Fruit fly (Drosophila melanogaster) whole organism, wandering third instar larva: ENCODE data around the gene Phf5a.

Source experiments
- Abd-B ChIP-seq: fragments of >200 bp; optimal IDR thresholded peaks from 2 replicates; lab custom pipeline; 2017; ENCODE audit warnings: missing biosample characterization, missing genetic modification characterization
- CG32264 ChIP-seq: fragments of 200-800 bp; sonication (Bioruptor generic); optimal IDR thresholded peaks from 2 replicates; lab custom pipeline; 2016; ENCODE audit warnings: missing biosample characterization, missing genetic modification characterization
- CG9705 ChIP-seq: fragments of 200-800 bp; sonication (Bioruptor generic); optimal IDR thresholded peaks from 2 replicates; lab custom pipeline; 2018; ENCODE audit warnings: missing biosample characterization, mild to moderate bottlenecking, missing genetic modification characterization
- CrebA ChIP-seq: fragments of 200-800 bp; sonication (Bioruptor generic); optimal IDR thresholded peaks from 2 replicates; lab custom pipeline; 2016; ENCODE audit warnings: missing biosample characterization, mild to moderate bottlenecking, missing genetic modification characterization, borderline replicate concordance
- Dfd ChIP-seq: fragments of >200 bp; optimal IDR thresholded peaks from 2 replicates; lab custom pipeline; 2017; ENCODE audit warnings: missing biosample characterization, missing genetic modification characterization
- Dif ChIP-seq: fragments of 200-275, 200-300 bp; sonication (Bioruptor generic); optimal IDR thresholded peaks from 2 replicates; lab custom pipeline; 2018; ENCODE audit warnings: missing biosample characterization, missing genetic modification characterization; ENCODE audit not compliant: partially characterized antibody
- GATAd ChIP-seq: sonication (Bioruptor generic); optimal IDR thresholded peaks from 2 replicates; lab custom pipeline; 2016; ENCODE audit warnings: missing biosample characterization, missing genetic modification characterization
- HLH106 ChIP-seq: fragments of 200-800 bp; optimal IDR thresholded peaks from 3 replicates; lab custom pipeline; 2019; ENCODE audit warnings: missing biosample characterization, mild to moderate bottlenecking, missing genetic modification characterization, moderate library complexity
- Hnf4 ChIP-seq: fragments of 200-800 bp; sonication (Bioruptor generic); optimal IDR thresholded peaks from 2 replicates; lab custom pipeline; 2016; ENCODE audit warnings: missing biosample characterization, mild to moderate bottlenecking, missing genetic modification characterization
- Hr78 ChIP-seq: fragments of >200 bp; optimal IDR thresholded peaks from 2 replicates; lab custom pipeline; 2017; ENCODE audit warnings: missing biosample characterization, missing genetic modification characterization
- Hr83 ChIP-seq: fragments of 200-300 bp; sonication (Bioruptor generic); optimal IDR thresholded peaks from 2 replicates; lab custom pipeline; 2016; ENCODE audit warnings: missing biosample characterization, mild to moderate bottlenecking, missing genetic modification characterization, moderate library complexity; ENCODE audit not compliant: poor library complexity, severe bottlenecking
- Jra ChIP-seq: sonication (Bioruptor generic); optimal IDR thresholded peaks from 2 replicates; lab custom pipeline; 2016; ENCODE audit warnings: missing biosample characterization, missing genetic modification characterization
- Mio ChIP-seq: sonication (Bioruptor generic); optimal IDR thresholded peaks from 2 replicates; lab custom pipeline; 2016; ENCODE audit warnings: missing biosample characterization, missing genetic modification characterization
- N ChIP-seq: fragments of >200 bp; optimal IDR thresholded peaks from 2 replicates; lab custom pipeline; 2018; ENCODE audit warnings: missing biosample characterization, missing external identifiers, missing genetic modification characterization
- OdsH ChIP-seq: fragments of 200-800 bp; sonication (Bioruptor generic); optimal IDR thresholded peaks from 2 replicates; lab custom pipeline; 2016; ENCODE audit warnings: missing biosample characterization, mild to moderate bottlenecking, missing genetic modification characterization
- Rel ChIP-seq, 2 experiments: fragments of 200-800 bp; sonication (Bioruptor generic) in 1 of 2; optimal IDR thresholded peaks; 2 replicates in 1 of 2; 3 replicates in 1 of 2; lab custom pipeline; 2016 to 2019; ENCODE audit warnings: mild to moderate bottlenecking in 2 of 2, missing biosample characterization in 2 of 2, missing genetic modification characterization in 2 of 2, moderate library complexity in 1 of 2
- Sp1 ChIP-seq: fragments of 200-800 bp; sonication (Bioruptor generic); optimal IDR thresholded peaks from 3 replicates; lab custom pipeline; 2019; ENCODE audit warnings: missing biosample characterization, mild to moderate bottlenecking, missing genetic modification characterization, moderate library complexity
- Vsx2 ChIP-seq: fragments of 200-300, 225-300 bp; sonication (Bioruptor generic); optimal IDR thresholded peaks from 2 replicates; lab custom pipeline; 2018; ENCODE audit warnings: missing biosample characterization, missing genetic modification characterization; ENCODE audit not compliant: partially characterized antibody
- br ChIP-seq: fragments of 200-800 bp; sonication (Bioruptor generic); optimal IDR thresholded peaks from 2 replicates; lab custom pipeline; 2016; ENCODE audit warnings: missing biosample characterization, missing genetic modification characterization
- brk ChIP-seq: fragments of 200-800 bp; sonication (Bioruptor generic); optimal IDR thresholded peaks from 2 replicates; lab custom pipeline; 2016; ENCODE audit warnings: missing biosample characterization, mild to moderate bottlenecking, missing genetic modification characterization
- dl ChIP-seq, 2 experiments: fragments of 175-275, 200-275 bp in 1 of 2; fragments of 200-275 bp in 1 of 2; sonication (Bioruptor generic); optimal IDR thresholded peaks; lab custom pipeline; 2018; ENCODE audit warnings: mild to moderate bottlenecking in 2 of 2, missing biosample characterization in 2 of 2, missing genetic modification characterization in 2 of 2, moderate library complexity in 2 of 2; ENCODE audit not compliant: partially characterized antibody in 2 of 2, insufficient read depth in 1 of 2
- dsf ChIP-seq: sonication (Bioruptor generic); optimal IDR thresholded peaks from 2 replicates; lab custom pipeline; 2016; ENCODE audit warnings: missing biosample characterization, missing genetic modification characterization, borderline replicate concordance
- ey ChIP-seq: fragments of 200-800 bp; sonication (Bioruptor generic); optimal IDR thresholded peaks from 2 replicates; lab custom pipeline; 2016; ENCODE audit warnings: missing biosample characterization, missing genetic modification characterization
- foxo ChIP-seq, 2 experiments: fragments of 200-800 bp; sonication (Bioruptor generic); optimal IDR thresholded peaks; 2 replicates in 1 of 2; 3 replicates in 1 of 2; lab custom pipeline; 2016 to 2017; ENCODE audit warnings: missing biosample characterization in 2 of 2, missing genetic modification characterization in 2 of 2
- fru ChIP-seq: fragments of 200-800 bp; sonication (Bioruptor generic); optimal IDR thresholded peaks from 3 replicates; lab custom pipeline; 2016; ENCODE audit warnings: missing biosample characterization, mild to moderate bottlenecking, missing genetic modification characterization
- h ChIP-seq: fragments of 200-800 bp; sonication (Bioruptor generic); optimal IDR thresholded peaks from 3 replicates; lab custom pipeline; 2016; ENCODE audit warnings: missing biosample characterization, mild to moderate bottlenecking, missing genetic modification characterization
- jim ChIP-seq: fragments of 175-275, 200-325 bp; sonication (Bioruptor generic); optimal IDR thresholded peaks from 2 replicates; lab custom pipeline; 2016; ENCODE audit warnings: missing biosample characterization, mild to moderate bottlenecking, missing genetic modification characterization
- lola ChIP-seq: fragments of >200 bp; optimal IDR thresholded peaks from 2 replicates; lab custom pipeline; 2017; ENCODE audit warnings: missing biosample characterization, missing genetic modification characterization
- pan ChIP-seq: fragments of >200 bp; optimal IDR thresholded peaks from 2 replicates; lab custom pipeline; 2017
- psq ChIP-seq: fragments of 200-800 bp; sonication (Bioruptor generic); optimal IDR thresholded peaks from 3 replicates; lab custom pipeline; 2017; ENCODE audit warnings: missing biosample characterization, mild to moderate bottlenecking, missing genetic modification characterization, moderate library complexity
- rgr ChIP-seq: fragments of 200-800 bp; sonication (Bioruptor generic); optimal IDR thresholded peaks from 3 replicates; lab custom pipeline; 2016; ENCODE audit warnings: missing biosample characterization, mild to moderate bottlenecking, missing genetic modification characterization
- sage ChIP-seq: fragments of 200-800 bp; sonication (Bioruptor generic); optimal IDR thresholded peaks from 2 replicates; lab custom pipeline; 2016; ENCODE audit warnings: missing biosample characterization, mild to moderate bottlenecking, missing genetic modification characterization
- sv ChIP-seq: fragments of 200-800 bp; sonication (Bioruptor generic); optimal IDR thresholded peaks from 3 replicates; lab custom pipeline; 2016; ENCODE audit warnings: missing biosample characterization, missing genetic modification characterization
- usp ChIP-seq: fragments of >200 bp; optimal IDR thresholded peaks from 2 replicates; lab custom pipeline; 2017; ENCODE audit warnings: missing biosample characterization, missing genetic modification characterization
- woc ChIP-seq: sonication (Bioruptor generic); optimal IDR thresholded peaks from 2 replicates; lab custom pipeline; 2016; ENCODE audit warnings: missing biosample characterization, mild to moderate bottlenecking, missing genetic modification characterization

The Phf5a gene

dm6 chr2L:6476753-6477152, 13.9 kb downstream of the Phf5a start, which contains the start of gene CG9536:
Gene CG9536 (minus strand): TSS chr2L:6476975.
- no peak for TF ChIP-seq dsf (GFP tag; lab: Kevin White, UChicago)
- no peak for TF ChIP-seq Hr78 (GFP tag; lab: Kevin White, UChicago)
- TF ChIP-seq foxo (GFP tag; optimal IDR thresholded peaks at IDR 0.05; lab: Kevin White, UChicago): no peak
- no peak for TF ChIP-seq h (GFP tag; lab: Kevin White, UChicago)
- peak; percentile 18 for TF ChIP-seq sage (GFP tag; lab: Kevin White, UChicago)
- no peak for TF ChIP-seq Rel (GFP tag; optimal IDR thresholded peaks at IDR 0.05; lab: Kevin White, UChicago)
- TF ChIP-seq Rel (tag; optimal IDR thresholded peaks at IDR 0.05; lab: Kevin White, UChicago): peak; percentile 11
- no peak for TF ChIP-seq CG9705
- TF ChIP-seq sv (GFP tag; lab: Kevin White, UChicago): no peak

- no peak for TF ChIP-seq Vsx2 (GFP tag; lab: Kevin White, UChicago)
- TF ChIP-seq sv (GFP tag; lab: Kevin White, UChicago): no peak
- no peak for TF ChIP-seq usp (GFP tag; lab: Kevin White, UChicago)
- no peak for TF ChIP-seq woc (GFP tag; lab: Kevin White, UChicago)
- TF ChIP-seq brk (GFP tag; lab: Kevin White, UChicago): no peak
- TF ChIP-seq br (GFP tag; lab: Kevin White, UChicago): no peak
- no peak for TF ChIP-seq h (GFP tag; lab: Kevin White, UChicago)
- no peak for TF ChIP-seq HLH106
- no peak for TF ChIP-seq foxo (GFP tag; optimal IDR thresholded peaks at IDR 0.05; lab: Kevin White, UChicago)
- TF ChIP-seq sage (GFP tag; lab: Kevin White, UChicago): no peak
- TF ChIP-seq Dfd (GFP tag; lab: Kevin White, UChicago): no peak
- TF ChIP-seq OdsH (GFP tag; lab: Kevin White, UChicago): no peak
- no peak for TF ChIP-seq fru
- no peak for TF ChIP-seq CG9705
- no peak for TF ChIP-seq CrebA (GFP tag; lab: Kevin White, UChicago)
- no peak for TF ChIP-seq dsf (GFP tag; lab: Kevin White, UChicago)
- no peak for TF ChIP-seq Hnf4 (GFP tag; lab: Kevin White, UChicago)
- TF ChIP-seq Mio (GFP tag; lab: Kevin White, UChicago): no peak
- TF ChIP-seq, all 38 proteins: peak for 0
These were observed 15.6 kb downstream of the Phf5a start for dm6 chr2L:6474878-6475582.

- TF ChIP-seq Mio (GFP tag; lab: Kevin White, UChicago) (no peak), foxo (GFP tag; optimal IDR thresholded peaks at IDR 0.05; lab: Kevin White, UChicago) (no peak), jim (no peak), GATAd (no peak), Rel (GFP tag; optimal IDR thresholded peaks at IDR 0.05; lab: Kevin White, UChicago) (no peak), Rel (tag; optimal IDR thresholded peaks at IDR 0.05; lab: Kevin White, UChicago) (no peak)
These were observed 16.3 kb downstream of the Phf5a start for dm6 chr2L:6474298-6474697.

- no peak for TF ChIP-seq Hr78 (GFP tag; lab: Kevin White, UChicago)
- peak; percentile 9 for TF ChIP-seq woc (GFP tag; lab: Kevin White, UChicago)
- peak; percentile 62 for TF ChIP-seq pan (lab: Kevin White, UChicago)
- no peak for TF ChIP-seq Dif
- no peak for TF ChIP-seq Dfd (GFP tag; lab: Kevin White, UChicago)
- peak; percentile 24 for TF ChIP-seq brk (GFP tag; lab: Kevin White, UChicago)
- no peak for TF ChIP-seq CG32264 (GFP tag; lab: Kevin White, UChicago)
- peak; percentile 34 for TF ChIP-seq ey (GFP tag; lab: Kevin White, UChicago)
- no peak for TF ChIP-seq CG9705
- peak; percentile 38 for TF ChIP-seq h (GFP tag; lab: Kevin White, UChicago)
- peak; percentile 77 for TF ChIP-seq jim
- peak in 1 of 2 experiments; percentile 59 for TF ChIP-seq foxo (GFP tag; optimal IDR thresholded peaks at IDR 0.05; lab: Kevin White, UChicago)
- TF ChIP-seq OdsH (GFP tag; lab: Kevin White, UChicago): peak; percentile 51
- TF ChIP-seq dl (GFP tag; optimal IDR thresholded peaks at IDR 0.05; lab: Kevin White, UChicago; ENCODE audit: insufficient read depth in 1 of 2, partially characterized antibody in 2 of 2): peak; percentile 19 to 53
- TF ChIP-seq rgr (GFP tag; lab: Kevin White, UChicago): peak; percentile 66
- TF ChIP-seq N: peak; percentile 56
- peak; percentile 53 for TF ChIP-seq HLH106
- no peak for TF ChIP-seq lola
- TF ChIP-seq Hnf4 (GFP tag; lab: Kevin White, UChicago): no peak
- peak; percentile 11 for TF ChIP-seq psq (GFP tag; lab: Kevin White, UChicago)
- peak; percentile 49 for TF ChIP-seq Hr83 (GFP tag; lab: Kevin White, UChicago)
- TF ChIP-seq Vsx2 (GFP tag; lab: Kevin White, UChicago): no peak
- no peak for TF ChIP-seq GATAd
- TF ChIP-seq br (GFP tag; lab: Kevin White, UChicago): peak; percentile 45
- TF ChIP-seq sage (GFP tag; lab: Kevin White, UChicago): peak; percentile 52
- TF ChIP-seq fru: peak; percentile 64
- TF ChIP-seq usp (GFP tag; lab: Kevin White, UChicago): no peak
- TF ChIP-seq sv (GFP tag; lab: Kevin White, UChicago): no peak
- TF ChIP-seq Abd-B: no peak
- peak; percentile 33 for TF ChIP-seq Jra (GFP tag; lab: Kevin White, UChicago)
- TF ChIP-seq Sp1 (GFP tag; lab: Kevin White, UChicago): peak; percentile 70
These were observed 17.3 kb downstream of the Phf5a start, which contains the start of gene mmy for dm6 chr2L:6473076-6474037. Gene mmy (minus strand): TSS chr2L:6473904.
